Fruit fly (Drosophila melanogaster) whole organism, wandering third instar larva: ENCODE measurements around the gene cerv.

Source experiments
- Abd-B ChIP-seq: fragments of >200 bp; optimal IDR thresholded peaks from 2 replicates; lab custom pipeline; 2017; ENCODE audit warnings: missing biosample characterization, missing genetic modification characterization
- CG32264 ChIP-seq: fragments of 200-800 bp; sonication (Bioruptor generic); optimal IDR thresholded peaks from 2 replicates; lab custom pipeline; 2016; ENCODE audit warnings: missing biosample characterization, missing genetic modification characterization
- CG9705 ChIP-seq: fragments of 200-800 bp; sonication (Bioruptor generic); optimal IDR thresholded peaks from 2 replicates; lab custom pipeline; 2018; ENCODE audit warnings: missing biosample characterization, mild to moderate bottlenecking, missing genetic modification characterization
- CrebA ChIP-seq: fragments of 200-800 bp; sonication (Bioruptor generic); optimal IDR thresholded peaks from 2 replicates; lab custom pipeline; 2016; ENCODE audit warnings: missing biosample characterization, mild to moderate bottlenecking, missing genetic modification characterization, borderline replicate concordance
- Dfd ChIP-seq: fragments of >200 bp; optimal IDR thresholded peaks from 2 replicates; lab custom pipeline; 2017; ENCODE audit warnings: missing biosample characterization, missing genetic modification characterization
- Dif ChIP-seq: fragments of 200-275, 200-300 bp; sonication (Bioruptor generic); optimal IDR thresholded peaks from 2 replicates; lab custom pipeline; 2018; ENCODE audit warnings: missing biosample characterization, missing genetic modification characterization; ENCODE audit not compliant: partially characterized antibody
- HLH106 ChIP-seq: fragments of 200-800 bp; optimal IDR thresholded peaks from 3 replicates; lab custom pipeline; 2019; ENCODE audit warnings: missing biosample characterization, mild to moderate bottlenecking, missing genetic modification characterization, moderate library complexity
- Hnf4 ChIP-seq: fragments of 200-800 bp; sonication (Bioruptor generic); optimal IDR thresholded peaks from 2 replicates; lab custom pipeline; 2016; ENCODE audit warnings: missing biosample characterization, mild to moderate bottlenecking, missing genetic modification characterization
- Hr78 ChIP-seq: fragments of >200 bp; optimal IDR thresholded peaks from 2 replicates; lab custom pipeline; 2017; ENCODE audit warnings: missing biosample characterization, missing genetic modification characterization
- Hr83 ChIP-seq: fragments of 200-300 bp; sonication (Bioruptor generic); optimal IDR thresholded peaks from 2 replicates; lab custom pipeline; 2016; ENCODE audit warnings: missing biosample characterization, mild to moderate bottlenecking, missing genetic modification characterization, moderate library complexity; ENCODE audit not compliant: poor library complexity, severe bottlenecking
- Jra ChIP-seq: sonication (Bioruptor generic); optimal IDR thresholded peaks from 2 replicates; lab custom pipeline; 2016; ENCODE audit warnings: missing biosample characterization, missing genetic modification characterization
- Mio ChIP-seq: sonication (Bioruptor generic); optimal IDR thresholded peaks from 2 replicates; lab custom pipeline; 2016; ENCODE audit warnings: missing biosample characterization, missing genetic modification characterization
- Myc ChIP-seq: fragments of >200 bp; optimal IDR thresholded peaks from 2 replicates; lab custom pipeline; 2017
- N ChIP-seq: fragments of >200 bp; optimal IDR thresholded peaks from 2 replicates; lab custom pipeline; 2018; ENCODE audit warnings: missing biosample characterization, missing external identifiers, missing genetic modification characterization
- OdsH ChIP-seq: fragments of 200-800 bp; sonication (Bioruptor generic); optimal IDR thresholded peaks from 2 replicates; lab custom pipeline; 2016; ENCODE audit warnings: missing biosample characterization, mild to moderate bottlenecking, missing genetic modification characterization
- Sp1 ChIP-seq: fragments of 200-800 bp; sonication (Bioruptor generic); optimal IDR thresholded peaks from 3 replicates; lab custom pipeline; 2019; ENCODE audit warnings: missing biosample characterization, mild to moderate bottlenecking, missing genetic modification characterization, moderate library complexity
- Vsx2 ChIP-seq: fragments of 200-300, 225-300 bp; sonication (Bioruptor generic); optimal IDR thresholded peaks from 2 replicates; lab custom pipeline; 2018; ENCODE audit warnings: missing biosample characterization, missing genetic modification characterization; ENCODE audit not compliant: partially characterized antibody
- br ChIP-seq: fragments of 200-800 bp; sonication (Bioruptor generic); optimal IDR thresholded peaks from 2 replicates; lab custom pipeline; 2016; ENCODE audit warnings: missing biosample characterization, missing genetic modification characterization
- brk ChIP-seq: fragments of 200-800 bp; sonication (Bioruptor generic); optimal IDR thresholded peaks from 2 replicates; lab custom pipeline; 2016; ENCODE audit warnings: missing biosample characterization, mild to moderate bottlenecking, missing genetic modification characterization
- dl ChIP-seq, 2 experiments: fragments of 175-275, 200-275 bp in 1 of 2; fragments of 200-275 bp in 1 of 2; sonication (Bioruptor generic); optimal IDR thresholded peaks; lab custom pipeline; 2018; ENCODE audit warnings: mild to moderate bottlenecking in 2 of 2, missing biosample characterization in 2 of 2, missing genetic modification characterization in 2 of 2, moderate library complexity in 2 of 2; ENCODE audit not compliant: partially characterized antibody in 2 of 2, insufficient read depth in 1 of 2
- dmrt93B ChIP-seq: fragments of 200-800 bp; sonication (Bioruptor generic); optimal IDR thresholded peaks from 2 replicates; lab custom pipeline; 2018; ENCODE audit warnings: missing biosample characterization, mild to moderate bottlenecking, missing genetic modification characterization
- foxo ChIP-seq, 2 experiments: fragments of 200-800 bp; sonication (Bioruptor generic); optimal IDR thresholded peaks; 2 replicates in 1 of 2; 3 replicates in 1 of 2; lab custom pipeline; 2016 to 2017; ENCODE audit warnings: missing biosample characterization in 2 of 2, missing genetic modification characterization in 2 of 2
- fru ChIP-seq: fragments of 200-800 bp; sonication (Bioruptor generic); optimal IDR thresholded peaks from 3 replicates; lab custom pipeline; 2016; ENCODE audit warnings: missing biosample characterization, mild to moderate bottlenecking, missing genetic modification characterization
- jim ChIP-seq: fragments of 175-275, 200-325 bp; sonication (Bioruptor generic); optimal IDR thresholded peaks from 2 replicates; lab custom pipeline; 2016; ENCODE audit warnings: missing biosample characterization, mild to moderate bottlenecking, missing genetic modification characterization
- lola ChIP-seq: fragments of >200 bp; optimal IDR thresholded peaks from 2 replicates; lab custom pipeline; 2017; ENCODE audit warnings: missing biosample characterization, missing genetic modification characterization
- pan ChIP-seq: fragments of >200 bp; optimal IDR thresholded peaks from 2 replicates; lab custom pipeline; 2017
- psq ChIP-seq: fragments of 200-800 bp; sonication (Bioruptor generic); optimal IDR thresholded peaks from 3 replicates; lab custom pipeline; 2017; ENCODE audit warnings: missing biosample characterization, mild to moderate bottlenecking, missing genetic modification characterization, moderate library complexity
- rgr ChIP-seq: fragments of 200-800 bp; sonication (Bioruptor generic); optimal IDR thresholded peaks from 3 replicates; lab custom pipeline; 2016; ENCODE audit warnings: missing biosample characterization, mild to moderate bottlenecking, missing genetic modification characterization
- sage ChIP-seq: fragments of 200-800 bp; sonication (Bioruptor generic); optimal IDR thresholded peaks from 2 replicates; lab custom pipeline; 2016; ENCODE audit warnings: missing biosample characterization, mild to moderate bottlenecking, missing genetic modification characterization
- sv ChIP-seq: fragments of 200-800 bp; sonication (Bioruptor generic); optimal IDR thresholded peaks from 3 replicates; lab custom pipeline; 2016; ENCODE audit warnings: missing biosample characterization, missing genetic modification characterization
- usp ChIP-seq: fragments of >200 bp; optimal IDR thresholded peaks from 2 replicates; lab custom pipeline; 2017; ENCODE audit warnings: missing biosample characterization, missing genetic modification characterization
- woc ChIP-seq: sonication (Bioruptor generic); optimal IDR thresholded peaks from 2 replicates; lab custom pipeline; 2016; ENCODE audit warnings: missing biosample characterization, mild to moderate bottlenecking, missing genetic modification characterization

The cerv gene

DNA sequence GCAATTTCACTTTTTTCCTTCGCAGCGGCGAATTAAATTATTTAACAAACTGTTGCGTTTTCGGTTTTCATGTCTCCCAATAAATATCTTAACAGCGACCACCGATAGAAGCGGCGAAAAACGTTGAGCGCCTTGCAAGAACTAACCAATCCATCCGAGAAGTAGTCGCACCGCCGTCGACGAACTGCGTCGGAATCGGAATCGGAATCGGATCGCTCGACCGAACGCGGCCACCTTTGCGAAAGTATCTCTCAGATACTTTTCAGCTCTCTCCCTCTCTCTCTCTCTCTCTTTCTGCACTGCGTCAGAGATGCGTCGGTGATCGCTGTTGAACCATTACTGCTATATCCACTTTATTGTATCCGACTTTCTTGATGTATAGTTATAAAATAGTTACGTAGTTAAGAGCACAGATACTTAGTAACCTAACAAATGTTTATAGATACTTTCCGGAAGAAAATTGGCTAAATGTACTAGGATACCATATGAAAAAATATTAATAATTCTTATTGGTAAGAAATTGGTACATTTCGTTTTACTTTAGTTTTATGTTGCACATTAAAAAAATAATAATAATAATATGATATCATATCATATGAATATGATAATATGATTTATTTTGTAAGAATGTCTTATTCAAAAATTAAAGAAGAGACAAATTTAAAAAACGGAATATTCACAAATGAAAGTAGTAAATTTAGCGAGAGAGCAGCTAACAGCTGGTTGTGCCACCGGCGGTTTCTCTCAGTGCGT, 15.7 kb upstream of the cerv start, which contains the start of gene Chsy:
Gene Chsy (minus strand): TSS at position 58 of the 753 bp plus-strand sequence.
- TF ChIP-seq Dfd (GFP tag; lab: Kevin White, UChicago) (no peak), brk (GFP tag; lab: Kevin White, UChicago) (no peak), Dif (GFP tag; lab: Kevin White, UChicago) (peak; percentile 81), Sp1 (GFP tag; lab: Kevin White, UChicago) (peak; percentile 44), br (GFP tag; lab: Kevin White, UChicago) (peak; percentile 20), Hnf4 (GFP tag; lab: Kevin White, UChicago) (no peak), OdsH (peak; percentile 14), psq (GFP tag; lab: Kevin White, UChicago) (peak; percentile 15), Hr83 (GFP tag; lab: Kevin White, UChicago) (peak; percentile 5), pan (lab: Kevin White, UChicago) (no peak), woc (GFP tag; lab: Kevin White, UChicago) (peak; percentile 31), usp (no peak), lola (GFP tag; lab: Kevin White, UChicago) (no peak), Mio (GFP tag; lab: Kevin White, UChicago) (no peak), dl (GFP tag; optimal IDR thresholded peaks at IDR 0.05; lab: Kevin White, UChicago; ENCODE audit: insufficient read depth in 1 of 2, partially characterized antibody in 2 of 2) (peak; percentile 40 to 90), Myc (lab: Kevin White, UChicago) (peak; percentile 60), HLH106 (tag; lab: Kevin White, UChicago) (peak; percentile 40), Jra (no peak)

DNA sequence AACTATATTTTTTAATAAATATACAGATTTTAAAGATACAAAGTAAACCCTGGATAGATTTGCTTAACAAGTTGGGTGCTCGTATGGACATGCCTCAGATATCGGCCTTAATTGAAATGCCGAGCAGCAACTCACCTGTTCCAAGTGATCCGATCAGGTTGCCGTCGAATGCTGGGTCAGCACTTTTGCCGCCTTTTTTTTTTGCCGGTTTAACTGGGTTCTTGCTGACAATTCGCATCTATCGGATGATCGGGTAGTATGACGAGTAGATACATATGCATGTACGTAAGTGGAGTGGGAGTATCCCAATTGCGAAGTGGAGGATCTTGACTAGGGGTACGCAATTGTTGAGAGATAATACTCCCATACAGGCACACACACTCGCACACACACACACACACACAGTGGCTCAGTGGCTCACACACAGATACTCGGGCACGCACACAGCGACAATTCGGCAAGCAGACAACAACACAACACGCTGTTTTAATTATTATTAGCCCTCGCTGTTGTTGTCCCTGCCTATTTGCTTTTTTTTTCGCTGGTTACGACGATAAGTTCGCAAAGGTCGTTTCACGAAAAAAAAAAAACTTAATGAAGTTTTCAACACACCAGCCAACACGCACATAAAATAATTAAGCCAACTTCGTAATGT, 15.0 kb upstream of the cerv start:
- TF ChIP-seq dmrt93B (GFP tag; lab: Kevin White, UChicago): no peak
- peak; percentile 9 for TF ChIP-seq Hr83 (GFP tag; lab: Kevin White, UChicago)

DNA sequence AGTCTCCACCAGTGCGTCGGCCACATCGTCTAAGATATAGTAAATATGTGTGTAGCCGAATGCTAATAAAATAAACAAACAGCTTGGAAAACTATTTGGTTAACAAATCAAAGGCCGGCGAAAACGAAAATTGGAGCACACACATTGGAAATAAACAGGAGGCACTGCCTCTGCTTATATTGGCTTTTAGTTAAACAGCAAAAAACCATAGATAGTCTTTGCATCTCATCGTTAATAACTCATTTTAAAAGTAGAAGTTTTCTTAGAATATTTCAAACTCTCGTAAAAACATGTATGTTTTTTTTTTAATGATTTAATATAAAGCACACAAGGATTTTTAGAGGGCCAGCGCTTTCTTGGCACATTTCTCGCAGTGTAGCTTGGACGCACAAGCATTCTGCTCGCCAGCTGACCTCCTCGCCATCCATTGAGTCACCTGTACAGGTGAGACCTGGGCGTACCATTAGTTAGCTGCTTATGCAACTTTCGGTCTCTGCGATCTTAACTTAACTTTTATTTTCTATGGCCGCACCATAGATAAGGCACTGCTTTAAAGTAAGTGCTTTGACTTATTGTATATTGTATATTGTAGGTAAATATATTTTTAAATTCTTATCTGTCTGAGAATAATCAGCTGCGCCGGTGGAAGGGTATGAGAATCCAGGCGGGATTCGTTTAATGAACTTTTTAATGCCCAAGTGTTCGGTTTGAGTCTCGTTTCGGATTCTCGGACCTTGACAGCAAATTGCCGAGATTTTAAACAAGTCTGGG, 13.9 kb upstream of the cerv start:
- TF ChIP-seq dmrt93B (GFP tag; lab: Kevin White, UChicago) (no peak), CrebA (GFP tag; lab: Kevin White, UChicago) (no peak), fru (no peak), jim (GFP tag; lab: Kevin White, UChicago) (no peak), Abd-B (GFP tag; lab: Kevin White, UChicago) (no peak), sv (GFP tag; lab: Kevin White, UChicago) (peak; percentile 34), OdsH (peak; percentile 4)

DNA sequence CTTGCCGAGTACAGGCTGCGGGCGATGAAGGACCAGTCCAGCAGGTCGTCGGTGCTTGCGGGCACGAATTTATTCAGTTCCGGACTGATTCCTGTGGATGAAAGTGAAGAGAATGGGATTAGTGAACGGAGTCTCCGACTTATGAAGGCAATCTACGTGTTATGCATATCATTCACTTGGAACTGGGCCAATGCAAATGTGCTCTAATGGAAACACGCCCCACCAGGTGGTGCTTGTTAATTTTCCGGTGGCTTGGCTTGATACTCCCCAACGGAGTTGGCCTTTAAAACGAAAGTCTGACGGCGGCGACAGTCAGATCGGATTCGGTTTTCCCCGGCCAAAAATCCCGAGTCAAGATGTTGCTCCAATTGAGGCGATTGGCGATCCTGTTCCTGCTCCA, 9.5 kb upstream of the cerv start, which contains the start of gene Alp11:
Gene Alp11 (plus strand): TSS at position 301 of the 400 bp plus-strand sequence.
- no peak for TF ChIP-seq psq (GFP tag; lab: Kevin White, UChicago)
- no peak for TF ChIP-seq dmrt93B (GFP tag; lab: Kevin White, UChicago)
- TF ChIP-seq CG9705 (GFP tag; lab: Kevin White, UChicago): no peak
- TF ChIP-seq sage (GFP tag; lab: Kevin White, UChicago): no peak
- TF ChIP-seq N (GFP tag; lab: Kevin White, UChicago): no peak
- TF ChIP-seq Mio (GFP tag; lab: Kevin White, UChicago): no peak
- TF ChIP-seq Hnf4 (GFP tag; lab: Kevin White, UChicago): no peak
- no peak for TF ChIP-seq Abd-B (GFP tag; lab: Kevin White, UChicago)
- no peak for TF ChIP-seq woc (GFP tag; lab: Kevin White, UChicago)
- TF ChIP-seq foxo (GFP tag; optimal IDR thresholded peaks at IDR 0.05; lab: Kevin White, UChicago): no peak
- TF ChIP-seq Hr78: no peak
- TF ChIP-seq Vsx2 (GFP tag; lab: Kevin White, UChicago): no peak
- no peak for TF ChIP-seq lola (GFP tag; lab: Kevin White, UChicago)
- TF ChIP-seq rgr (GFP tag; lab: Kevin White, UChicago): no peak
- TF ChIP-seq CG32264 (GFP tag; lab: Kevin White, UChicago): no peak
- no peak for TF ChIP-seq dl (GFP tag; optimal IDR thresholded peaks at IDR 0.05; lab: Kevin White, UChicago; ENCODE audit: insufficient read depth in 1 of 2, partially characterized antibody in 2 of 2)
- TF ChIP-seq Myc (lab: Kevin White, UChicago): no peak
- TF ChIP-seq pan (lab: Kevin White, UChicago): no peak
- TF ChIP-seq usp: no peak
